Fruit fly (Drosophila melanogaster): ENCODE measurements around the gene CG18213.

DNA sequence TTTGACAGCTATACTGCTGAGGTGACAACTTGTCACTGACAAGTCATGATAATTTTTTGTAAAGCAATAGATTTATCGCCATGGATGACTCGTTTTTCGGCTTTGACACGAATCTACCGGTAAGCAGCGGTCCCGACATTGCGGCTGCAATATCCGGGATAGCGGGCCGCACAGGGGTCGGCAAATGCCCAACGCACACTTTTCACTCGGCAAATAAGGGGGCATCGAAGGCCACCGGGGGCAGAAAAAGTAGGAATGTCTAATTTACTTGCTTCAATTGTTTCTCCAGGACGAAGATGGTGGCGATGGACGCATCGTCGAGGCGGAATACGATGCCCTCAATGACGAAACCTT is 3.5 kb upstream of the CG18213 start:
- TF ChIP-seq Abd-B (GFP tag; optimal IDR thresholded peaks at IDR 0.05) (no peak), Myc (optimal IDR thresholded peaks at IDR 0.05) (no peak), Dif (GFP tag; optimal IDR thresholded peaks at IDR 0.05; ENCODE audit: partially characterized antibody) (no peak), h (GFP tag; optimal IDR thresholded peaks at IDR 0.05) (no peak), pan (optimal IDR thresholded peaks at IDR 0.05) (no peak)

Measured in whole organism, wandering third instar larva.